Worm (Caenorhabditis elegans): Measurements from ENCODE around the gene ndua-1.
A peak's percentile ranks its signal among the peaks of the same experiment; 100 is the strongest.

ce11 chrV:20847743-20848229, 3.9 kb downstream of the ndua-1 start:
- TF ChIP-seq ama-1 (optimal IDR thresholded peaks at IDR 0.05) (peak; percentile 86), skn-1 (tag; optimal IDR thresholded peaks at IDR 0.05) (no peak)

Data from whole organism, L2 larva.